Worm (Caenorhabditis elegans) whole organism, L3 larva: ENCODE results near the gene srj-14.

Source experiments
- ama-1 ChIP-seq: fragments of 150-350 bp; optimal IDR thresholded peaks from 2 replicates; lab custom pipeline; 2018
- ceh-82 ChIP-seq: fragments of 150-350 bp; optimal IDR thresholded peaks from 2 replicates; lab custom pipeline; 2014; ENCODE audit warnings: missing biosample characterization, missing genetic modification characterization
- lin-39 ChIP-seq: fragments of 150-350 bp; optimal IDR thresholded peaks from 2 replicates; lab custom pipeline; 2018; ENCODE audit warnings: missing biosample characterization, missing genetic modification reagents, missing genetic modification characterization
- mdl-1 ChIP-seq: fragments of 150-350 bp; optimal IDR thresholded peaks from 2 replicates; lab custom pipeline; 2014; ENCODE audit warnings: missing biosample characterization, missing genetic modification characterization
- mml-1 ChIP-seq: fragments of 150-350 bp; sonication (generic microtip); optimal IDR thresholded peaks from 3 replicates; lab custom pipeline; 2014; ENCODE audit warnings: missing biosample characterization, missing genetic modification characterization
- nfya-1 ChIP-seq: sonication (generic microtip); optimal IDR thresholded peaks from 2 replicates; lab custom pipeline; 2017; ENCODE audit warnings: missing genetic modification characterization, mild to moderate bottlenecking, missing compliant biosample characterization, antibody characterized with exemption, moderate library complexity; ENCODE audit not compliant: insufficient read depth
- nhr-28 ChIP-seq: fragments of 150-350 bp; optimal IDR thresholded peaks from 2 replicates; lab custom pipeline; 2014; ENCODE audit warnings: missing biosample characterization, missing genetic modification characterization
- nhr-76 ChIP-seq: fragments of 150-350 bp; sonication (generic microtip); optimal IDR thresholded peaks from 5 replicates; lab custom pipeline; 2014; ENCODE audit warnings: missing biosample characterization, missing genetic modification characterization

DNA sequence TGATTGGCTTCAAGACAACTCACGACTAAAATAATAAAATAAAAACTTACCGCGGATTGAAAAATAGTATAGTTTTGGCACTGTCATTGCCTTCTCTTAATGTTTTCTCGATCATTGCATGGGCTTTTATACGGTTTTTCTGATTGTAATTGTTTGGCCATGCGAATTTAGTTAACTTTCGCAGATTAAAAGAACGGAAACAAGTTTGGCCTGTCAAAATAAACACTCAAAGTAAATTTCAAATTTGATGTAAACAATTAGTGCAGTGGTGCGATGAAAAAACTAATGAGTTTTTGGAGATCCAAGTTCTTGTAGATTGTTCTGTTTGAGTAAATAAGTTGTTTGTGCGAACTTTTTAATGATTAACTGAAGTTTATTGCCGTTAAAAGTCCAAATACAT is 29.7 kb downstream of the srj-14 start, which contains the start of gene gst-41:
- no peak for TF ChIP-seq mml-1
- TF ChIP-seq nhr-76 (tag; lab: Kevin White, UChicago) = no peak
- TF ChIP-seq lin-39 (tag; lab: Kevin White, UChicago) = no peak
- TF ChIP-seq ama-1 (lab: Kevin White, UChicago) = no peak
- TF ChIP-seq nfya-1 (tag; lab: Kevin White, UChicago) = no peak
- no peak for TF ChIP-seq mdl-1
- no peak for TF ChIP-seq ceh-82
- no peak for TF ChIP-seq nhr-28 (tag; lab: Kevin White, UChicago)
